Worm (Caenorhabditis elegans) whole organism, L1 larva: ENCODE measurements around the gene scl-19.
A peak's percentile ranks its signal among the peaks of the same experiment; 100 is the strongest.

Experiments used
- C04F5.9 ChIP-seq: sonication (generic microtip); optimal IDR thresholded peaks from 2 replicates; lab custom pipeline; 2016; ENCODE audit warnings: missing genetic modification characterization, missing compliant biosample characterization
- Y116A8C.19 ChIP-seq: sonication (generic microtip); optimal IDR thresholded peaks from 2 replicates; lab custom pipeline; 2016; ENCODE audit warnings: missing compliant biosample characterization, missing genetic modification characterization, borderline replicate concordance
- aha-1 ChIP-seq: fragments of 150-350 bp; optimal IDR thresholded peaks from 2 replicates; lab custom pipeline; 2014; ENCODE audit warnings: missing biosample characterization, missing genetic modification characterization
- alr-1 ChIP-seq: fragments of 200-800 bp; sonication (Bioruptor generic); optimal IDR thresholded peaks from 2 replicates; lab custom pipeline; 2018; ENCODE audit warnings: borderline replicate concordance, mild to moderate bottlenecking, missing genetic modification characterization, missing compliant biosample characterization
- ama-1 ChIP-seq: fragments of 150-350 bp; optimal IDR thresholded peaks from 2 replicates; lab custom pipeline; 2014
- ceh-63 ChIP-seq: fragments of 200-800 bp; sonication (Bioruptor generic); optimal IDR thresholded peaks from 2 replicates; lab custom pipeline; 2018; ENCODE audit warnings: mild to moderate bottlenecking, missing genetic modification characterization, missing compliant biosample characterization
- ceh-90 ChIP-seq: sonication (generic microtip); optimal IDR thresholded peaks from 2 replicates; lab custom pipeline; 2016; ENCODE audit warnings: missing genetic modification characterization, missing compliant biosample characterization
- ces-1 ChIP-seq: fragments of 150-350 bp; optimal IDR thresholded peaks from 2 replicates; lab custom pipeline; 2014; ENCODE audit warnings: missing biosample characterization, missing genetic modification reagents, missing genetic modification characterization
- efl-1 ChIP-seq, 4 experiments: fragments of 150-350 bp; optimal IDR thresholded peaks in 3 of 4; peaks in 1 of 4; 1 replicate in 1 of 4; 2 replicates in 3 of 4; lab custom pipeline; 2014; ENCODE audit warnings: missing biosample characterization in 2 of 4, missing genetic modification characterization in 2 of 4, missing genetic modification reagents in 2 of 4
- efl-3 ChIP-seq: fragments of 200-800 bp; sonication (Bioruptor generic); optimal IDR thresholded peaks from 2 replicates; lab custom pipeline; 2018; ENCODE audit warnings: mild to moderate bottlenecking, missing genetic modification characterization, missing compliant biosample characterization
- egl-13 ChIP-seq: sonication (generic microtip); optimal IDR thresholded peaks from 2 replicates; lab custom pipeline; 2016; ENCODE audit warnings: missing genotype, missing genetic modification reagents, missing genetic modification characterization, missing compliant biosample characterization
- egl-27 ChIP-seq, 2 experiments: fragments of 150-350 bp in 1 of 2; sonication (generic microtip); optimal IDR thresholded peaks; 3 replicates each; lab custom pipeline; 2017 to 2018; ENCODE audit warnings: missing biosample characterization in 2 of 2, missing genetic modification characterization in 2 of 2, missing genetic modification reagents in 2 of 2
- ets-5 ChIP-seq: fragments of 200-800 bp; sonication (Bioruptor generic); IDR thresholded peaks from 2 replicates; pipeline ENCODE4 v1.3.6; 2022; ENCODE audit warnings: missing genetic modification characterization, missing compliant biosample characterization
- fkh-4 ChIP-seq: sonication (generic microtip); optimal IDR thresholded peaks from 2 replicates; lab custom pipeline; 2016; ENCODE audit warnings: missing compliant biosample characterization, missing genetic modification characterization, borderline replicate concordance
- fkh-8 ChIP-seq: sonication (generic microtip); optimal IDR thresholded peaks from 2 replicates; lab custom pipeline; 2016; ENCODE audit warnings: mild to moderate bottlenecking, missing genetic modification characterization, missing compliant biosample characterization
- grh-1 ChIP-seq: fragments of 200-800 bp; sonication (Bioruptor generic); IDR thresholded peaks from 2 replicates; pipeline ENCODE4 v1.3.6; 2022; ENCODE audit warnings: missing genetic modification reagents, missing genetic modification characterization, missing compliant biosample characterization
- hlh-4 ChIP-seq: sonication (generic microtip); optimal IDR thresholded peaks from 2 replicates; lab custom pipeline; 2016; ENCODE audit warnings: mild to moderate bottlenecking, missing genetic modification characterization, missing compliant biosample characterization
- isw-1 ChIP-seq: fragments of 200-800 bp; sonication (Bioruptor generic); IDR thresholded peaks from 2 replicates; pipeline ENCODE4 v1.3.6; 2022; ENCODE audit warnings: missing genetic modification characterization, missing compliant biosample characterization
- lin-13 ChIP-seq: fragments of 150-350 bp; optimal IDR thresholded peaks from 2 replicates; lab custom pipeline; 2014; ENCODE audit warnings: missing biosample characterization, missing genetic modification reagents, missing genetic modification characterization
- lin-35 ChIP-seq, 2 experiments: fragments of 150-350 bp; optimal IDR thresholded peaks; 2 replicates each; lab custom pipeline; 2014; ENCODE audit warnings: missing biosample characterization in 2 of 2, missing genetic modification characterization in 2 of 2, missing genetic modification reagents in 2 of 2
- lin-39 ChIP-seq: fragments of 150-350 bp; optimal IDR thresholded peaks from 2 replicates; lab custom pipeline; 2014; ENCODE audit warnings: missing biosample characterization, missing genetic modification reagents, missing genetic modification characterization
- lir-3 ChIP-seq: sonication (generic microtip); optimal IDR thresholded peaks from 2 replicates; lab custom pipeline; 2016; ENCODE audit warnings: mild to moderate bottlenecking, missing genetic modification characterization, moderate library complexity, missing compliant biosample characterization; ENCODE audit not compliant: poor library complexity
- lsy-2 ChIP-seq, 2 experiments: fragments of 150-350 bp; optimal IDR thresholded peaks; 2 replicates each; lab custom pipeline; 2014; ENCODE audit warnings: missing biosample characterization in 2 of 2, missing genetic modification characterization in 2 of 2
- mdl-1 ChIP-seq, 2 experiments: fragments of 150-350 bp; optimal IDR thresholded peaks; 2 replicates each; lab custom pipeline; 2014 to 2017; ENCODE audit warnings: missing biosample characterization in 2 of 2, missing genetic modification characterization in 2 of 2, inconsistent platforms in 1 of 2
- nhr-11 ChIP-seq: fragments of 150-350 bp; optimal IDR thresholded peaks from 2 replicates; lab custom pipeline; 2014; ENCODE audit warnings: missing biosample characterization, missing genetic modification characterization
- nhr-12 ChIP-seq: sonication (generic microtip); optimal IDR thresholded peaks from 2 replicates; lab custom pipeline; 2017; ENCODE audit warnings: missing biosample characterization, missing genetic modification characterization
- nhr-19 ChIP-seq: fragments of 200-800 bp; sonication (Bioruptor generic); conservative IDR thresholded peaks from 2 replicates; pipeline ENCODE4 v1.3.6; 2022; ENCODE audit warnings: missing genetic modification characterization, missing compliant biosample characterization
- nhr-20 ChIP-seq: sonication (generic microtip); optimal IDR thresholded peaks from 2 replicates; lab custom pipeline; 2016; ENCODE audit warnings: mild to moderate bottlenecking, missing genetic modification characterization, missing compliant biosample characterization
- nhr-237 ChIP-seq: fragments of 150-350 bp; optimal IDR thresholded peaks from 2 replicates; lab custom pipeline; 2014; ENCODE audit warnings: missing biosample characterization, missing genetic modification characterization
- nhr-28 ChIP-seq: fragments of 150-350 bp; optimal IDR thresholded peaks from 2 replicates; lab custom pipeline; 2014; ENCODE audit warnings: missing biosample characterization, missing genetic modification characterization
- nhr-47 ChIP-seq: sonication (generic microtip); optimal IDR thresholded peaks from 2 replicates; lab custom pipeline; 2016; ENCODE audit warnings: mild to moderate bottlenecking, missing genetic modification characterization, moderate library complexity, missing compliant biosample characterization
- nhr-85 ChIP-seq: sonication (generic microtip); peaks from one replicate; lab custom pipeline; 2016; ENCODE audit warnings: missing genetic modification characterization, inconsistent platforms, missing compliant biosample characterization
- nhr-90 ChIP-seq: sonication (generic microtip); optimal IDR thresholded peaks from 2 replicates; lab custom pipeline; 2016; ENCODE audit warnings: mild to moderate bottlenecking, missing genetic modification characterization, missing compliant biosample characterization; ENCODE audit not compliant: poor library complexity
- pqm-1 ChIP-seq: sonication (generic microtip); optimal IDR thresholded peaks from 3 replicates; lab custom pipeline; 2017; ENCODE audit warnings: missing biosample characterization, missing genetic modification characterization
- sptf-1 ChIP-seq: fragments of 150-350 bp; optimal IDR thresholded peaks from 2 replicates; lab custom pipeline; 2014; ENCODE audit warnings: missing biosample characterization, missing genetic modification characterization
- swsn-7 ChIP-seq: sonication (generic microtip); optimal IDR thresholded peaks from 2 replicates; lab custom pipeline; 2016; ENCODE audit warnings: missing genetic modification characterization, missing compliant biosample characterization
- tbx-2 ChIP-seq: sonication (generic microtip); optimal IDR thresholded peaks from 2 replicates; lab custom pipeline; 2016; ENCODE audit warnings: missing genetic modification characterization, missing compliant biosample characterization
- unc-130 ChIP-seq: fragments of 150-350 bp; optimal IDR thresholded peaks from 2 replicates; lab custom pipeline; 2017; ENCODE audit warnings: missing biosample characterization, missing genetic modification characterization, inconsistent platforms
- unc-98 ChIP-seq: fragments of 200-800 bp; sonication (Bioruptor generic); IDR thresholded peaks from 2 replicates; pipeline ENCODE4 v1.3.6; 2022; ENCODE audit warnings: missing genetic modification characterization, missing compliant biosample characterization
- zag-1 ChIP-seq: fragments of 150-350 bp; optimal IDR thresholded peaks from 2 replicates; lab custom pipeline; 2014; ENCODE audit warnings: missing biosample characterization, missing genetic modification characterization
- zip-4 ChIP-seq: fragments of 200-800 bp; sonication (Bioruptor generic); optimal IDR thresholded peaks from 2 replicates; lab custom pipeline; 2018; ENCODE audit warnings: mild to moderate bottlenecking, missing genetic modification characterization, moderate library complexity, missing compliant biosample characterization
- ztf-4 ChIP-seq: fragments of 150-350 bp; optimal IDR thresholded peaks from 2 replicates; lab custom pipeline; 2014; ENCODE audit warnings: missing biosample characterization, missing genetic modification characterization

Gene scl-19

DNA sequence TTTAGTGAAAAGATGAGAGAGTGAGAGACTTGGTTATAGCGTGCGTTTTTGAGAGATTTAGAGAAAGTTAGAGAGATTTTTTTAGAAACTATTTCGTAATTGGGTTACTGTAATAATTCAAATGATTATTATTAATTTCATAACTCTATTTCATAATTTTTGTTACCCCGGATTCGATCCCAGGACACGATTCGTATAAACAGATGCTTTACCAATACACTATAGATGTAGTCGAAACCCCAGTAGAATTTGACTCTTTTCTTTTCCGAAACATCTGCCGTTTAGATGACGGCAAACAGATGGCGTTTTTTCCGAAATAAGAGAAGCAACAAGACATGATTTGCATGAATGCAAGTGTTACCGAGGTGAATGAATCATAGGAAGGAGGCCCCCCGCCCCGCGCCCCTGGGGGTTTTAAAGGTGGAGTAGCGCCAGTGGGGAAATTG, 21.7 kb upstream of the scl-19 start (continued):
- TF ChIP-seq nhr-90 (peak; percentile 47), sptf-1 (no peak), lir-3 (peak; percentile 35), lin-13 (no peak), zip-4 (no peak), tbx-2 (tag; lab: Kevin White, UChicago) (peak; percentile 56), swsn-7 (peak; percentile 37), lin-39 (peak; percentile 57), isw-1 (no peak), efl-3 (GFP tag; lab: Kevin White, UChicago) (no peak), nhr-237 (tag; lab: Kevin White, UChicago) (no peak), hlh-4 (tag; lab: Kevin White, UChicago) (peak; percentile 42), Y116A8C.19 (no peak), mdl-1 (tag; optimal IDR thresholded peaks at IDR 0.05; lab: Kevin White, UChicago) (no peak), ztf-4 (no peak), lin-35 (GFP tag; optimal IDR thresholded peaks at IDR 0.05; lab: Kevin White, UChicago) (peak in 1 of 2 experiments; percentile 15), aha-1 (tag; lab: Kevin White, UChicago) (no peak), unc-98 (GFP tag; lab: Robert Waterston, UW) (no peak), ceh-90 (tag; lab: Kevin White, UChicago) (no peak), lsy-2 (tag; optimal IDR thresholded peaks at IDR 0.05; lab: Kevin White, UChicago) (peak; percentile 87 to 97), nhr-85 (tag; lab: Kevin White, UChicago) (peak; percentile 70), fkh-4 (tag; lab: Kevin White, UChicago) (peak; percentile 48)
- TF ChIP-seq, all 84 proteins: peak for 23

DNA sequence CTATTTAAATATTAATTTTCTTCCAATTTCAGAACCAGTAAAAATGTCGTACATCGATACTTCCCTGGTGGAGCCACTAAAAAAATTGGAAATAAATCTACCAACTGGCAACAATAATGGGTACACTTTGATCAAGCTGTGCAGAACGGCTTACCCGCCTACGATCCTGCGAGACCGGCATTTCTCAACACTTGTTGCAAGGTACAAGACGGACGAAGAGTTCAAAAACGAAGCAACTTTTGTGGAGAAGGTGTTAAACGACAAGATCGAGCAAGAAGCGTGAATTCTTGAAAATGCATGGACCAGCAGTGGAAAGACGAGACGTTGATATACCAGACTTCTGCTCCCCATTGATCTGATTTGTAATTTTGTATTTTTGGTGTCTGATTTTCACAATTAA, 20.4 kb upstream of the scl-19 start:
- 0 out of 2 replicates have a peak, but pooled peaks have one; percentile 9 for TF ChIP-seq nhr-19 (GFP tag; lab: Robert Waterston, UW)
- TF ChIP-seq nhr-11 (tag; lab: Kevin White, UChicago): no peak
- TF ChIP-seq fkh-4 (tag; lab: Kevin White, UChicago): no peak

DNA sequence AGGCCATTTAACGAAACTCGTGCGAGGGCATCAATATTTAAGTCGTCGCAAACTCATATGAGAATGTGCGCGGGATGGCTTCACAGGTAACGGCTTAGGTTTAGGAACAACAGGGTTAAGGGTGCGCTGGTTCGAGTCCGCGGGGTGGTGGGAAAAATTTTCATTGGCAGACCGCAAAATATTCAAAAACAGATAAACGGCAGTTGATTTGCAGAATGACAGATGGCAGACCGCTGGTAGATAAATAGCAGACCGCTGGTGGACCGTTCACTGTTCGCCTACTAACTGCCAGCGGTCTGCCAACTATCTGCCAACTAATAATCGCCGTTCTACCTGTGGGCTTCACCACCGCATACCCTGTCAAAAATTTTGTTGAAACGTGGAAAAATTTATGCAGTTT, 19.7 kb upstream of the scl-19 start:
- no peak for TF ChIP-seq egl-13 (tag; lab: Kevin White, UChicago)
- TF ChIP-seq nhr-12 (tag; lab: Kevin White, UChicago): no peak
- TF ChIP-seq nhr-20 (tag; lab: Kevin White, UChicago): no peak
- TF ChIP-seq nhr-19 (GFP tag; lab: Robert Waterston, UW): 0 out of 2 replicates have a peak, but pooled peaks have one; percentile 34
- no peak for TF ChIP-seq ceh-63
- TF ChIP-seq ets-5: 0 out of 2 replicates have a peak, but pooled peaks have one; percentile 34
- no peak for TF ChIP-seq C04F5.9 (tag; lab: Kevin White, UChicago)
- no peak for TF ChIP-seq ces-1 (GFP tag; lab: Kevin White, UChicago)
- no peak for TF ChIP-seq ama-1 (lab: Kevin White, UChicago)
- no peak for TF ChIP-seq zag-1 (tag; lab: Kevin White, UChicago)
- no peak for TF ChIP-seq lin-35 (GFP tag; optimal IDR thresholded peaks at IDR 0.05; lab: Kevin White, UChicago)
- no peak for TF ChIP-seq nhr-28 (tag; lab: Kevin White, UChicago)
- TF ChIP-seq alr-1 (tag; lab: Kevin White, UChicago): no peak
- no peak for TF ChIP-seq pqm-1
- no peak for TF ChIP-seq isw-1
- TF ChIP-seq efl-3 (GFP tag; lab: Kevin White, UChicago): no peak
- no peak for TF ChIP-seq egl-27 (tag; optimal IDR thresholded peaks at IDR 0.05; lab: Kevin White, UChicago)
- peak; percentile 71 for TF ChIP-seq nhr-47
- TF ChIP-seq mdl-1 (tag; optimal IDR thresholded peaks at IDR 0.05; lab: Kevin White, UChicago): no peak
- no peak for TF ChIP-seq fkh-8 (tag; lab: Kevin White, UChicago)
- peak; percentile 72 for TF ChIP-seq nhr-85 (tag; lab: Kevin White, UChicago)
- TF ChIP-seq efl-1 (optimal IDR thresholded peaks at IDR 0.05; lab: Kevin White, UChicago): no peak
- no peak for TF ChIP-seq efl-1 (GFP tag; optimal IDR thresholded peaks at IDR 0.05 in 1 of 2; lab: Kevin White, UChicago)
- 0 out of 2 replicates have a peak, but pooled peaks have one; percentile 12 for TF ChIP-seq unc-98 (GFP tag; lab: Robert Waterston, UW)
- TF ChIP-seq grh-1 (GFP tag; lab: Robert Waterston, UW): peak; percentile 37
- TF ChIP-seq fkh-4 (tag; lab: Kevin White, UChicago): no peak
- no peak for TF ChIP-seq lsy-2 (tag; optimal IDR thresholded peaks at IDR 0.05; lab: Kevin White, UChicago)
- no peak for TF ChIP-seq unc-130 (tag; lab: Kevin White, UChicago)
- TF ChIP-seq aha-1 (tag; lab: Kevin White, UChicago): no peak
